Worm (Caenorhabditis elegans) whole organism, late embryonic: ENCODE data around the gene hst-3.2.

Experiments
- ceh-45 ChIP-seq: fragments of 200-800 bp; sonication (Bioruptor generic); IDR thresholded peaks from 2 replicates; pipeline ENCODE4 v1.3.6; 2022; ENCODE audit warnings: missing genetic modification reagents, missing genetic modification characterization, missing compliant biosample characterization
- hlh-30 ChIP-seq: sonication (generic microtip); optimal IDR thresholded peaks from 2 replicates; lab custom pipeline; 2017; ENCODE audit warnings: antibody characterized with exemption, missing genetic modification characterization, missing compliant biosample characterization; ENCODE audit not compliant: insufficient read depth
- lin-11 ChIP-seq: fragments of 200-800 bp; sonication (Bioruptor generic); optimal IDR thresholded peaks from 2 replicates; lab custom pipeline; 2018; ENCODE audit warnings: mild to moderate bottlenecking, missing genetic modification characterization, missing compliant biosample characterization
- mec-3 ChIP-seq: sonication (generic microtip); optimal IDR thresholded peaks from 2 replicates; lab custom pipeline; 2016; ENCODE audit warnings: borderline replicate concordance, missing genetic modification characterization, missing compliant biosample characterization
- nhr-11 ChIP-seq: fragments of 150-350 bp; optimal IDR thresholded peaks from 2 replicates; lab custom pipeline; 2014; ENCODE audit warnings: missing biosample characterization, missing genetic modification characterization
- pat-9 ChIP-seq: fragments of 200-800 bp; sonication (Bioruptor generic); optimal IDR thresholded peaks from 2 replicates; lab custom pipeline; 2018; ENCODE audit warnings: mild to moderate bottlenecking, missing genetic modification characterization, moderate library complexity, missing compliant biosample characterization
- pax-1 ChIP-seq: fragments of 150-350 bp; optimal IDR thresholded peaks from 2 replicates; lab custom pipeline; 2014; ENCODE audit warnings: missing biosample characterization, missing genetic modification characterization
- pros-1 ChIP-seq: fragments of 150-350 bp; optimal IDR thresholded peaks from 2 replicates; lab custom pipeline; 2014; ENCODE audit warnings: missing biosample characterization, missing genetic modification reagents, missing genetic modification characterization

DNA sequence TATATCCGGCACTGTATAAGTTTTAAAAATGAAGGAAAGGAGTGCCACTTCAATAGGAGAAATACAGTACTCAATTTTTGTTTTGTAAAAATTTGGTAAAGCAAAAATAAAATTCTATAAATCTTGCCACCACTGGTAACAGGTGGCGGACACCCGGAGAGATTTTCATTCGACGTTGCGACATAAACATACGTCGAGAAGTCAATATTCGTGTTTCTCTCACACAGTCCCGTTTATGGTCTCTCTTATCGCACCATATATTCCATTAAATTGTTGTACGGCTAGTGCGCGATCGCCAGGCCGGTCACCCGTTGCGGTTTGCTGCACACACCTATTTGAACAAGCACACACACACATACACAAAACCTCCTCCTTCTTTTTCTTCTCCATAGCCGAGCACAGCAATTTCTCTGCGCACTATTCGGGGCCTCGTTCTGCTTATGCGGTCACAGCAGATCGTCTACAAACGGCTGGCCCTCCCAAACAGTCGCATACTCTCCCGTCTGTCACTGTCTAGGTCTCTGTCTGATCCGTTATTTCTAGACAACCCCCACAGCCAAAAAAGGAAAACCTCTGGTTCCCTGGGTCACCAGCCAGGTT lies 22.8 kb downstream of the hst-3.2 start:
- TF ChIP-seq ceh-45 (no peak), lin-11 (tag; lab: Kevin White, UChicago) (no peak), pax-1 (no peak), nhr-11 (tag; lab: Kevin White, UChicago) (no peak), pros-1 (no peak), pat-9 (tag; lab: Kevin White, UChicago) (no peak), hlh-30 (tag; lab: Kevin White, UChicago) (no peak), mec-3 (tag; lab: Kevin White, UChicago) (no peak)
